Fruit fly (Drosophila melanogaster) whole organism, embryonic: ENCODE results near the gene CG13046.

ENCODE experiments used
- Aef1 ChIP-seq: fragments of 200-800 bp; sonication (Bioruptor generic); IDR thresholded peaks from 3 replicates; pipeline ENCODE4 v1.3.6; 2022; ENCODE audit warnings: missing biosample characterization, missing genetic modification characterization
- Bteb2 ChIP-seq: fragments of 200-800 bp; sonication (Bioruptor generic); optimal IDR thresholded peaks from 2 replicates; lab custom pipeline; 2016; ENCODE audit warnings: missing biosample characterization, missing genetic modification characterization
- CG10267 ChIP-seq: fragments of 200-800 bp; sonication (Bioruptor generic); optimal IDR thresholded peaks from 2 replicates; lab custom pipeline; 2018; ENCODE audit warnings: missing biosample characterization, mild to moderate bottlenecking, missing genetic modification characterization, moderate library complexity
- CG10274 ChIP-seq: fragments of 200-800 bp; sonication (Bioruptor generic); optimal IDR thresholded peaks from 3 replicates; lab custom pipeline; 2017; ENCODE audit warnings: missing biosample characterization, mild to moderate bottlenecking, missing genetic modification characterization
- CG10654 ChIP-seq: fragments of 200-800 bp; sonication (Bioruptor generic); optimal IDR thresholded peaks from 2 replicates; lab custom pipeline; 2016; ENCODE audit warnings: missing biosample characterization, missing genetic modification characterization
- CG11085 ChIP-seq: fragments of 200-800 bp; sonication (Bioruptor generic); IDR thresholded peaks from 2 replicates; pipeline ENCODE4 v1.3.6; 2022; ENCODE audit warnings: missing biosample characterization, missing genetic modification characterization
- CG11696 ChIP-seq: fragments of 200-800 bp; sonication (Bioruptor generic); IDR thresholded peaks from 2 replicates; pipeline ENCODE4 v1.3.6; 2022; ENCODE audit warnings: missing biosample characterization, missing genetic modification characterization
- CG13775 ChIP-seq: fragments of 200-800 bp; sonication (Bioruptor generic); optimal IDR thresholded peaks from 3 replicates; lab custom pipeline; 2017; ENCODE audit warnings: missing biosample characterization, mild to moderate bottlenecking, missing genetic modification characterization
- CG16863 ChIP-seq: fragments of 200-800 bp; sonication (Bioruptor generic); optimal IDR thresholded peaks from 3 replicates; lab custom pipeline; 2016; ENCODE audit warnings: missing biosample characterization, missing genetic modification characterization
- CG17186 ChIP-seq: fragments of 200-800 bp; sonication (Bioruptor generic); optimal IDR thresholded peaks from 3 replicates; lab custom pipeline; 2017; ENCODE audit warnings: missing biosample characterization, missing genetic modification reagents, missing genetic modification characterization
- CG17612 ChIP-seq: fragments of 200-800 bp; sonication (Bioruptor generic); IDR thresholded peaks from 2 replicates; pipeline ENCODE4 v1.3.6; 2022; ENCODE audit warnings: missing biosample characterization, missing genetic modification characterization
- CG18619 ChIP-seq: fragments of 200-800 bp; sonication (Bioruptor generic); optimal IDR thresholded peaks from 3 replicates; lab custom pipeline; 2017; ENCODE audit warnings: missing biosample characterization, mild to moderate bottlenecking, missing genetic modification characterization
- CG2129 ChIP-seq: fragments of 200-800 bp; sonication (Bioruptor generic); IDR thresholded peaks from 2 replicates; pipeline ENCODE4 v1.3.6; 2022; ENCODE audit warnings: missing biosample characterization, missing genetic modification characterization; ENCODE audit not compliant: partially characterized antibody
- CG31365 ChIP-seq: fragments of 200-800 bp; sonication (Bioruptor generic); optimal IDR thresholded peaks from 2 replicates; lab custom pipeline; 2018; ENCODE audit warnings: missing biosample characterization, mild to moderate bottlenecking, missing genetic modification characterization
- CG32767 ChIP-seq: fragments of 200-800 bp; sonication (Bioruptor generic); IDR thresholded peaks from 2 replicates; pipeline ENCODE4 v1.3.6; 2022; ENCODE audit warnings: missing biosample characterization, missing genetic modification characterization
- CG33213 ChIP-seq: fragments of 200-800 bp; sonication (Bioruptor generic); optimal IDR thresholded peaks from 3 replicates; lab custom pipeline; 2016; ENCODE audit warnings: missing biosample characterization, missing genetic modification characterization
- CG3838 ChIP-seq: fragments of 200-800 bp; sonication (Bioruptor generic); optimal IDR thresholded peaks from 3 replicates; lab custom pipeline; 2016; ENCODE audit warnings: missing biosample characterization, missing genetic modification characterization
- CG4328 ChIP-seq: fragments of 200-800 bp; sonication (Bioruptor generic); optimal IDR thresholded peaks from 3 replicates; lab custom pipeline; 2017; ENCODE audit warnings: missing biosample characterization, missing genetic modification reagents, missing genetic modification characterization
- CG6254 ChIP-seq: fragments of 200-800 bp; sonication (Bioruptor generic); optimal IDR thresholded peaks from 3 replicates; lab custom pipeline; 2017; ENCODE audit warnings: mild to moderate bottlenecking, missing biosample characterization, missing genetic modification reagents, missing genetic modification characterization
- CG7745 ChIP-seq: fragments of 200-800 bp; sonication (Bioruptor generic); optimal IDR thresholded peaks from 2 replicates; lab custom pipeline; 2018; ENCODE audit warnings: missing biosample characterization, mild to moderate bottlenecking, missing genetic modification characterization, moderate library complexity
- CG7839 ChIP-seq: fragments of 200-800 bp; sonication (Bioruptor generic); optimal IDR thresholded peaks from 3 replicates; lab custom pipeline; 2018; ENCODE audit warnings: missing biosample characterization, mild to moderate bottlenecking, missing genetic modification characterization, moderate library complexity
- CG7963 ChIP-seq: fragments of 200-800 bp; sonication (Bioruptor generic); IDR thresholded peaks from 3 replicates; pipeline ENCODE4 v1.3.6; 2022; ENCODE audit warnings: missing biosample characterization, missing genetic modification characterization; ENCODE audit not compliant: partially characterized antibody
- CG8765 ChIP-seq: fragments of 200-800 bp; sonication (Bioruptor generic); IDR thresholded peaks from 2 replicates; pipeline ENCODE4 v1.3.6; 2022; ENCODE audit warnings: missing biosample characterization, missing genetic modification characterization
- Camta ChIP-seq: fragments of 200-800 bp; sonication (Bioruptor generic); optimal IDR thresholded peaks from 2 replicates; lab custom pipeline; 2016; ENCODE audit warnings: missing biosample characterization, missing genetic modification characterization
- Dek ChIP-seq: fragments of 200-800 bp; sonication (Bioruptor generic); optimal IDR thresholded peaks from 3 replicates; lab custom pipeline; 2019; ENCODE audit warnings: missing biosample characterization, mild to moderate bottlenecking, missing genetic modification characterization, moderate library complexity
- HHEX ChIP-seq: fragments of 200-800 bp; sonication (Bioruptor generic); optimal IDR thresholded peaks from 3 replicates; lab custom pipeline; 2017; ENCODE audit warnings: missing biosample characterization, mild to moderate bottlenecking, missing genetic modification characterization, missing genetic modification reagents
- Hsf ChIP-seq: fragments of 200-800 bp; sonication (Bioruptor generic); optimal IDR thresholded peaks from 3 replicates; lab custom pipeline; 2016; ENCODE audit warnings: missing biosample characterization, missing genetic modification characterization
- PHDP ChIP-seq: fragments of 200-800 bp; sonication (Bioruptor generic); optimal IDR thresholded peaks from 3 replicates; lab custom pipeline; 2018; ENCODE audit warnings: missing biosample characterization, mild to moderate bottlenecking, missing genetic modification characterization, moderate library complexity
- Ravus ChIP-seq: fragments of 200-800 bp; sonication (Bioruptor generic); IDR thresholded peaks from 2 replicates; pipeline ENCODE4 v1.3.6; 2022; ENCODE audit warnings: missing biosample characterization, missing genetic modification characterization
- amos ChIP-seq: fragments of 200-800 bp; sonication (Bioruptor generic); IDR thresholded peaks from 2 replicates; pipeline ENCODE4 v1.3.6; 2022; ENCODE audit warnings: missing biosample characterization, missing genetic modification characterization; ENCODE audit not compliant: partially characterized antibody
- az2 ChIP-seq: fragments of 200-800 bp; sonication (Bioruptor generic); optimal IDR thresholded peaks from 3 replicates; lab custom pipeline; 2016; ENCODE audit warnings: missing biosample characterization, missing genetic modification characterization
- cwo ChIP-seq: fragments of 200-800 bp; sonication (Bioruptor generic); optimal IDR thresholded peaks from 3 replicates; lab custom pipeline; 2017; ENCODE audit warnings: missing biosample characterization, missing genetic modification characterization, mild to moderate bottlenecking, moderate library complexity, missing genetic modification reagents
- dmrt99B ChIP-seq: fragments of 200-800 bp; sonication (Bioruptor generic); optimal IDR thresholded peaks from 2 replicates; lab custom pipeline; 2018; ENCODE audit warnings: missing biosample characterization, mild to moderate bottlenecking, missing genetic modification characterization, moderate library complexity
- eve ChIP-seq, 2 experiments: fragments of >200 bp; optimal IDR thresholded peaks; 2 replicates each; lab custom pipeline; 2017; ENCODE audit warnings: missing biosample characterization in 2 of 2, missing genetic modification characterization in 2 of 2
- ftz-f1 ChIP-seq: fragments of 200-800 bp; sonication (Bioruptor generic); optimal IDR thresholded peaks from 2 replicates; lab custom pipeline; 2016; ENCODE audit warnings: missing biosample characterization, missing genetic modification characterization
- gsb-n ChIP-seq: fragments of 200-800 bp; sonication (Bioruptor generic); optimal IDR thresholded peaks from 3 replicates; lab custom pipeline; 2018; ENCODE audit warnings: missing biosample characterization, mild to moderate bottlenecking, missing genetic modification characterization
- hkb ChIP-seq, 2 experiments: fragments of 200-800 bp in 1 of 2; fragments of >200 bp in 1 of 2; sonication (Bioruptor generic) in 1 of 2; IDR thresholded peaks in 1 of 2; optimal IDR thresholded peaks in 1 of 2; 2 replicates each; pipeline versions ENCODE4 v1.3.6 to Lab custom; 2017 to 2022; ENCODE audit warnings: missing biosample characterization in 1 of 2, missing genetic modification characterization in 1 of 2
- kni ChIP-seq: fragments of 200-800 bp; sonication (Bioruptor generic); optimal IDR thresholded peaks from 3 replicates; lab custom pipeline; 2017; ENCODE audit warnings: mild to moderate bottlenecking, missing biosample characterization, missing genetic modification reagents, missing genetic modification characterization
- lola ChIP-seq, 3 experiments: fragments of >200 bp in 2 of 3; fragments of 200-800 bp in 1 of 3; sonication (Bioruptor generic) in 1 of 3; optimal IDR thresholded peaks; 2 replicates each; lab custom pipeline; 2017 to 2019; ENCODE audit warnings: missing biosample characterization in 3 of 3, missing genetic modification characterization in 3 of 3, mild to moderate bottlenecking in 1 of 3, moderate library complexity in 1 of 3
- oc ChIP-seq: fragments of 200-800 bp; sonication (Bioruptor generic); optimal IDR thresholded peaks from 2 replicates; lab custom pipeline; 2018; ENCODE audit warnings: missing biosample characterization, mild to moderate bottlenecking, missing genetic modification characterization, moderate library complexity
- prd ChIP-seq, 3 experiments: fragments of >200 bp in 2 of 3; fragments of 200-800 bp in 1 of 3; sonication (Bioruptor generic) in 1 of 3; optimal IDR thresholded peaks in 2 of 3; IDR thresholded peaks in 1 of 3; 2 replicates in 2 of 3; 3 replicates in 1 of 3; pipeline versions ENCODE4 v1.3.6 to Lab custom; 2017 to 2022; ENCODE audit warnings: missing biosample characterization in 1 of 3, missing genetic modification characterization in 1 of 3
- pros ChIP-seq: fragments of 200-800 bp; sonication (Bioruptor generic); optimal IDR thresholded peaks from 3 replicates; lab custom pipeline; 2019; ENCODE audit warnings: missing biosample characterization, mild to moderate bottlenecking, missing genetic modification characterization, moderate library complexity
- ranshi ChIP-seq: fragments of 200-800 bp; sonication (Bioruptor generic); IDR thresholded peaks from 2 replicates; pipeline ENCODE4 v1.3.6; 2022; ENCODE audit warnings: missing biosample characterization, missing genetic modification characterization
- schlank ChIP-seq: fragments of 200-800 bp; sonication (Bioruptor generic); optimal IDR thresholded peaks from 2 replicates; lab custom pipeline; 2018; ENCODE audit warnings: missing biosample characterization, mild to moderate bottlenecking, missing genetic modification characterization
- sna ChIP-seq: fragments of 200-800 bp; sonication (Bioruptor generic); IDR thresholded peaks from 2 replicates; pipeline ENCODE4 v1.3.6; 2022; ENCODE audit warnings: missing biosample characterization, missing genetic modification characterization; ENCODE audit not compliant: partially characterized antibody
- so ChIP-seq: fragments of 200-800 bp; sonication (Bioruptor generic); IDR thresholded peaks from 3 replicates; pipeline ENCODE4 v1.3.6; 2022; ENCODE audit warnings: missing biosample characterization, missing genetic modification characterization
- trh ChIP-seq: fragments of 200-800 bp; sonication (Bioruptor generic); optimal IDR thresholded peaks from 2 replicates; lab custom pipeline; 2016; ENCODE audit warnings: missing biosample characterization, missing genetic modification characterization
- tup ChIP-seq: fragments of 200-800 bp; sonication (Bioruptor generic); optimal IDR thresholded peaks from 2 replicates; lab custom pipeline; 2016; ENCODE audit warnings: missing biosample characterization, mild to moderate bottlenecking, missing genetic modification characterization, moderate library complexity
- usp ChIP-seq: fragments of >200 bp; optimal IDR thresholded peaks from 2 replicates; lab custom pipeline; 2017; ENCODE audit warnings: missing biosample characterization, missing genetic modification characterization
- zfh1 ChIP-seq: fragments of 200-800 bp; sonication (Bioruptor generic); IDR thresholded peaks from 3 replicates; pipeline ENCODE4 v1.3.6; 2022; ENCODE audit warnings: missing biosample characterization, missing genetic modification characterization

Gene CG13046

dm6 chr3L:16286258-16286657 is 2.0 kb downstream of the CG13046 start (continued):
- TF ChIP-seq ranshi (GFP tag; lab: Robert Waterston, UW) (peak; percentile 24; the same call in 1 of the 2 replicates), CG4328 (no peak), CG6254 (no peak), CG17612 (GFP tag; lab: Robert Waterston, UW) (no peak), CG8765 (GFP tag; lab: Robert Waterston, UW) (no peak), CG7745 (tag; lab: Kevin White, UChicago) (no peak), pros (GFP tag; lab: Kevin White, UChicago) (no peak), Ravus (GFP tag; lab: Robert Waterston, UW) (no peak), lola (GFP tag; optimal IDR thresholded peaks at IDR 0.05; lab: Kevin White, UChicago) (no peak), CG10654 (GFP tag; lab: Kevin White, UChicago) (no peak), CG10274 (no peak), sna (GFP tag; lab: Robert Waterston, UW) (no peak), Hsf (GFP tag; lab: Kevin White, UChicago) (no peak), CG10267 (tag; lab: Kevin White, UChicago) (no peak), prd (optimal IDR thresholded peaks at IDR 0.05; lab: Kevin White, UChicago) (no peak), prd (GFP tag; IDR thresholded peaks at IDR 0.05; lab: Robert Waterston, UW) (no peak), kni (no peak), gsb-n (no peak), CG7963 (GFP tag; lab: Robert Waterston, UW) (no peak), CG18619 (GFP tag; lab: Kevin White, UChicago) (no peak), CG31365 (no peak), Bteb2 (GFP tag; lab: Kevin White, UChicago) (no peak), eve (GFP tag; optimal IDR thresholded peaks at IDR 0.05; lab: Kevin White, UChicago) (no peak), PHDP (tag; lab: Kevin White, UChicago) (no peak), dmrt99B (tag; lab: Kevin White, UChicago) (peak; percentile 67), hkb (optimal IDR thresholded peaks at IDR 0.05; lab: Kevin White, UChicago) (no peak), hkb (GFP tag; IDR thresholded peaks at IDR 0.05; lab: Robert Waterston, UW) (0 out of 2 replicates have a peak, but pooled peaks have one; percentile 22), Aef1 (GFP tag; lab: Robert Waterston, UW) (0 out of 3 replicates have a peak, but pooled peaks have one; percentile 10), zfh1 (no peak), CG3838 (GFP tag; lab: Kevin White, UChicago) (no peak), amos (GFP tag; lab: Robert Waterston, UW) (no peak), CG7839 (tag; lab: Kevin White, UChicago) (peak; percentile 48), CG2129 (GFP tag; lab: Robert Waterston, UW) (no peak), az2 (GFP tag; lab: Kevin White, UChicago) (no peak), Dek (tag; lab: Kevin White, UChicago) (no peak), usp (GFP tag; lab: Kevin White, UChicago) (no peak), CG13775 (GFP tag; lab: Kevin White, UChicago) (no peak), HHEX (no peak), so (peak; percentile 45; the same call in 1 of the 3 replicates), Camta (no peak), schlank (tag; lab: Kevin White, UChicago) (no peak), tup (GFP tag; lab: Kevin White, UChicago) (no peak), cwo (GFP tag; lab: Kevin White, UChicago) (peak; percentile 79), CG33213 (no peak), oc (tag; lab: Kevin White, UChicago) (no peak), trh (GFP tag; lab: Kevin White, UChicago) (no peak), CG17186 (GFP tag; lab: Kevin White, UChicago) (no peak), ftz-f1 (no peak), CG16863 (GFP tag; lab: Kevin White, UChicago) (no peak), CG32767 (no peak), CG11085 (no peak), CG11696 (GFP tag; lab: Robert Waterston, UW) (no peak)
